Fruit fly (Drosophila melanogaster): Measurements from ENCODE around the gene CG4459.

dm6 chr3R:19948143-19948542 is 19.7 kb upstream of the CG4459 start, which contains the start of gene CG4783:
- TF ChIP-seq Sox14 (GFP tag; optimal IDR thresholded peaks at IDR 0.05) (no peak), Lpt (GFP tag; optimal IDR thresholded peaks at IDR 0.05) (no peak), CG32006 (GFP tag; optimal IDR thresholded peaks at IDR 0.05) (no peak), fd85E (GFP tag; optimal IDR thresholded peaks at IDR 0.05) (no peak)

Data from whole organism, prepupa.